Fruit fly (Drosophila melanogaster): ENCODE results near the gene Gba1b.

Gene Gba1b

DNA sequence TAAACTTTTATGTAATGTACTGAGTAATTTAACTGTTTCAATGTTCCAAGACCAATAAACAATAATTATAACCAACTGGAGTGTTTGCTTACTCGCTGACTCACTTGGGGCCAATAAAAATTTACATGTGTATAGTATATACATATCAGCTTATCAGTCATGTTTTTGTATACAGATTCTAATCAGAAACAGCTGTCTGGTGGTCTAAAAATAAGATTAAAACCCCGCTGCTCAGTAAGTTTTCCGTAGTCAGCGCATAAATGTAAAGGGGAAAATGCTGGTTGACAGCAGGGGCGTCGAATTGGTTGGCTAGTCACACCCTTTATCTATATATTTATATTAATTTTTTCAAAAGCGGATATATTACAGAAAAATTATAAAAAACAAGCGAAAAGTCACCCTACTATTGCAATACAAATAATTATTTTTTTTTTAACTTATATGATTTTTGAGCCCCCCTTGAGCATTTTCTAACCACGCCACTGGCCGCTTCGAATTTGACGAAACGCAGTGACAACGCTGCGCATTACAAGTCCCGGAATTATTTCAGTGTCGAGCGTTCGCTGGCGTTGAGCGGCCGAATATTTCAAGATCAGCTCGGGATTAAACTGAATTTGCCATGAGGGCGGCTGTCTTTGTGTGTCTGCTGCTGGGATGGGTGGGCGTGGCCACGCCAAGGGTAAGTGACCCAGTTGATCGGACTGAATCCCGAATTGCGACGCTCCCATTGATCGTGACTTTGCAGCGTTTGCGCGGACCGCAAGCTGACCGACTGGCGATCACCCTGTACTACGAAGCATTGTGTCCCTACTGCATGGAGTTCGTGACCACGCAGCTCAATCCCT is 26.0 kb upstream of the Gba1b start, which contains the start of gene GILT2 (continued):
- TF ChIP-seq CG13624 (GFP tag; optimal IDR thresholded peaks at IDR 0.05) (peak; percentile 64), tup (GFP tag; optimal IDR thresholded peaks at IDR 0.05) (peak; percentile 63), CG8281 (tag; optimal IDR thresholded peaks at IDR 0.05) (peak; percentile 78), gfzf (GFP tag; optimal IDR thresholded peaks at IDR 0.05) (no peak), Ets97D (GFP tag; optimal IDR thresholded peaks at IDR 0.05) (peak; percentile 48), gsb (GFP tag; IDR thresholded peaks at IDR 0.05) (peak; percentile 83), Doc2 (GFP tag; IDR thresholded peaks at IDR 0.05) (no peak), ems (GFP tag; optimal IDR thresholded peaks at IDR 0.05) (peak; percentile 45), CG18599 (GFP tag; optimal IDR thresholded peaks at IDR 0.05) (peak; percentile 97), ac (GFP tag; optimal IDR thresholded peaks at IDR 0.05) (peak; percentile 57), CG31224 (GFP tag; IDR thresholded peaks at IDR 0.05) (peak; percentile 85), CG10209 (GFP tag; optimal IDR thresholded peaks at IDR 0.05) (peak; percentile 91), CG8359 (GFP tag; optimal IDR thresholded peaks at IDR 0.05; ENCODE audit: borderline replicate concordance) (peak; percentile 81), CG13123 (GFP tag; optimal IDR thresholded peaks at IDR 0.05) (peak; percentile 54), CG2129 (GFP tag; IDR thresholded peaks at IDR 0.05; ENCODE audit: partially characterized antibody) (no peak), CG6689 (GFP tag; IDR thresholded peaks at IDR 0.05) (peak; percentile 93), CTCF (GFP tag; optimal IDR thresholded peaks at IDR 0.05) (peak; percentile 27), BEAF-32 (GFP tag; optimal IDR thresholded peaks at IDR 0.05) (peak; percentile 1), jumu (GFP tag; optimal IDR thresholded peaks at IDR 0.05) (no peak), C15 (GFP tag; IDR thresholded peaks at IDR 0.05) (peak; percentile 76), Sry-β (GFP tag; optimal IDR thresholded peaks at IDR 0.05) (peak; percentile 9), CG2202 (tag; optimal IDR thresholded peaks at IDR 0.05) (peak; percentile 85), CG15514 (GFP tag; optimal IDR thresholded peaks at IDR 0.05) (peak; percentile 85), Fer3 (tag; optimal IDR thresholded peaks at IDR 0.05) (peak; percentile 93), Abd-B (GFP tag; optimal IDR thresholded peaks at IDR 0.05) (peak; percentile 87), Lhr (GFP tag; optimal IDR thresholded peaks at IDR 0.05) (peak; percentile 59), tgo (GFP tag; IDR thresholded peaks at IDR 0.05) (peak; percentile 92), CG10654 (GFP tag; optimal IDR thresholded peaks at IDR 0.05) (peak; percentile 78), dmrt99B (tag; optimal IDR thresholded peaks at IDR 0.05) (peak; percentile 96), Dip2 (GFP tag; IDR thresholded peaks at IDR 0.05) (no peak), Elba2 (GFP tag; optimal IDR thresholded peaks at IDR 0.05) (peak; percentile 24), Dek (tag; optimal IDR thresholded peaks at IDR 0.05) (peak; percentile 88), CG12155 (GFP tag; optimal IDR thresholded peaks at IDR 0.05) (peak; percentile 78), Lim3 (GFP tag; IDR thresholded peaks at IDR 0.05) (peak; percentile 34; the same call in 1 of the 2 replicates), CG7987 (GFP tag; optimal IDR thresholded peaks at IDR 0.05) (peak; percentile 54), Vsx1 (GFP tag; optimal IDR thresholded peaks at IDR 0.05) (peak; percentile 83), chm (GFP tag; IDR thresholded peaks at IDR 0.05) (peak; percentile 83), CG10979 (tag; optimal IDR thresholded peaks at IDR 0.05) (peak; percentile 94), CG1529 (GFP tag; optimal IDR thresholded peaks at IDR 0.05) (peak; percentile 87), CG11398 (GFP tag; optimal IDR thresholded peaks at IDR 0.05) (no peak), rib (GFP tag; IDR thresholded peaks at IDR 0.05) (peak; percentile 81), CG34224 (GFP tag; IDR thresholded peaks at IDR 0.05; ENCODE audit: partially characterized antibody) (no peak), CG4820 (GFP tag; optimal IDR thresholded peaks at IDR 0.05) (peak; percentile 92), trh (GFP tag; optimal IDR thresholded peaks at IDR 0.05) (peak; percentile 84), NfI (GFP tag; optimal IDR thresholded peaks at IDR 0.05) (peak; percentile 90), CG34422 (GFP tag; IDR thresholded peaks at IDR 0.05) (peak; percentile 91), CG5953 (GFP tag; IDR thresholded peaks at IDR 0.05) (peak; percentile 82), aop (GFP tag; IDR thresholded peaks at IDR 0.05) (peak; percentile 55; the same call in 1 of the 2 replicates), grau (tag; optimal IDR thresholded peaks at IDR 0.05) (peak; percentile 92)
